Fruit fly (Drosophila melanogaster) whole organism, embryonic: Measurements from ENCODE around the gene CG12945.

Experiments
- Atf-2 ChIP-seq: fragments of 200-800 bp; sonication (Bioruptor generic); optimal IDR thresholded peaks from 2 replicates; lab custom pipeline; 2016; ENCODE audit warnings: missing biosample characterization, missing genetic modification characterization
- CG10321 ChIP-seq: fragments of 200-800 bp; sonication (Bioruptor generic); IDR thresholded peaks from 2 replicates; pipeline ENCODE4 v1.3.6; 2022; ENCODE audit warnings: missing biosample characterization, missing genetic modification characterization
- CG11696 ChIP-seq: fragments of 200-800 bp; sonication (Bioruptor generic); IDR thresholded peaks from 2 replicates; pipeline ENCODE4 v1.3.6; 2022; ENCODE audit warnings: missing biosample characterization, missing genetic modification characterization
- CG12659 ChIP-seq: fragments of 200-800 bp; sonication (Bioruptor generic); optimal IDR thresholded peaks from 3 replicates; lab custom pipeline; 2017; ENCODE audit warnings: mild to moderate bottlenecking, missing biosample characterization, missing genetic modification reagents, missing genetic modification characterization
- CG13894 ChIP-seq: fragments of 200-800 bp; sonication (Bioruptor generic); optimal IDR thresholded peaks from 3 replicates; lab custom pipeline; 2018; ENCODE audit warnings: missing biosample characterization, mild to moderate bottlenecking, missing genetic modification characterization, moderate library complexity
- CG14667 ChIP-seq: fragments of 200-800 bp; sonication (Bioruptor generic); IDR thresholded peaks from 2 replicates; pipeline ENCODE4 v1.3.6; 2022; ENCODE audit warnings: missing biosample characterization, missing genetic modification characterization
- CG14710 ChIP-seq: fragments of 200-800 bp; sonication (Bioruptor generic); optimal IDR thresholded peaks from 3 replicates; lab custom pipeline; 2019; ENCODE audit warnings: missing biosample characterization, mild to moderate bottlenecking, missing genetic modification characterization, moderate library complexity
- CG15269 ChIP-seq: fragments of 200-800 bp; sonication (Bioruptor generic); optimal IDR thresholded peaks from 2 replicates; lab custom pipeline; 2018; ENCODE audit warnings: missing biosample characterization, mild to moderate bottlenecking, missing genetic modification characterization, moderate library complexity
- CG18764 ChIP-seq: fragments of 200-800 bp; sonication (Bioruptor generic); optimal IDR thresholded peaks from 3 replicates; lab custom pipeline; 2016; ENCODE audit warnings: missing biosample characterization, missing genetic modification characterization
- CG2116 ChIP-seq: fragments of 200-800 bp; sonication (Bioruptor generic); optimal IDR thresholded peaks from 3 replicates; lab custom pipeline; 2018; ENCODE audit warnings: missing biosample characterization, mild to moderate bottlenecking, missing genetic modification characterization
- CG2120 ChIP-seq: fragments of 200-800 bp; sonication (Bioruptor generic); optimal IDR thresholded peaks from 3 replicates; lab custom pipeline; 2016; ENCODE audit warnings: missing biosample characterization, missing genetic modification characterization
- CG30020 ChIP-seq: fragments of 200-800 bp; optimal IDR thresholded peaks from 2 replicates; lab custom pipeline; 2019; ENCODE audit warnings: missing biosample characterization, mild to moderate bottlenecking, missing genetic modification characterization, moderate library complexity
- CG3163 ChIP-seq: fragments of 200-800 bp; sonication (Bioruptor generic); optimal IDR thresholded peaks from 3 replicates; lab custom pipeline; 2016; ENCODE audit warnings: missing biosample characterization, missing genetic modification characterization
- CG6813 ChIP-seq: fragments of 200-800 bp; sonication (Bioruptor generic); optimal IDR thresholded peaks from 2 replicates; lab custom pipeline; 2017; ENCODE audit warnings: missing biosample characterization, missing genetic modification characterization, mild to moderate bottlenecking, moderate library complexity, missing genetic modification reagents
- CG6854 ChIP-seq: fragments of 200-800 bp; sonication (Bioruptor generic); optimal IDR thresholded peaks from 3 replicates; lab custom pipeline; 2017; ENCODE audit warnings: missing biosample characterization, mild to moderate bottlenecking, missing genetic modification characterization
- CG7839 ChIP-seq: fragments of 200-800 bp; sonication (Bioruptor generic); optimal IDR thresholded peaks from 3 replicates; lab custom pipeline; 2018; ENCODE audit warnings: missing biosample characterization, mild to moderate bottlenecking, missing genetic modification characterization, moderate library complexity
- CG8388 ChIP-seq: fragments of 200-800 bp; sonication (Bioruptor generic); optimal IDR thresholded peaks from 2 replicates; lab custom pipeline; 2019; ENCODE audit warnings: missing biosample characterization, mild to moderate bottlenecking, missing genetic modification characterization, moderate library complexity
- CG9932 ChIP-seq: fragments of 200-800 bp; sonication (Bioruptor generic); IDR thresholded peaks from 2 replicates; pipeline ENCODE4 v1.3.6; 2022; ENCODE audit warnings: missing biosample characterization, missing genetic modification characterization
- Deaf1 ChIP-seq: fragments of 200-800 bp; optimal IDR thresholded peaks from 3 replicates; lab custom pipeline; 2019; ENCODE audit warnings: missing biosample characterization, mild to moderate bottlenecking, missing genetic modification characterization, moderate library complexity
- Dip3 ChIP-seq: fragments of 200-800 bp; sonication (Bioruptor generic); optimal IDR thresholded peaks from 3 replicates; lab custom pipeline; 2016; ENCODE audit warnings: missing biosample characterization, missing genetic modification characterization
- Doc2 ChIP-seq: fragments of 200-800 bp; sonication (Bioruptor generic); IDR thresholded peaks from 2 replicates; pipeline ENCODE4 v1.3.6; 2022; ENCODE audit warnings: missing biosample characterization, missing genetic modification characterization
- Ets65A ChIP-seq: fragments of 200-800 bp; sonication (Bioruptor generic); peaks from one replicate; lab custom pipeline; 2016; ENCODE audit warnings: missing biosample characterization, missing genetic modification characterization
- Hmr ChIP-seq: fragments of 200-800 bp; sonication (Bioruptor generic); optimal IDR thresholded peaks from 3 replicates; lab custom pipeline; 2017; ENCODE audit warnings: mild to moderate bottlenecking, missing biosample characterization, missing genetic modification reagents, missing genetic modification characterization
- MBD-R2 ChIP-seq: fragments of 200-800 bp; sonication (Bioruptor generic); IDR thresholded peaks from 2 replicates; pipeline ENCODE4 v1.3.6; 2022; ENCODE audit warnings: missing biosample characterization, missing genetic modification characterization
- MESR4 ChIP-seq: fragments of 200-800 bp; sonication (Bioruptor generic); optimal IDR thresholded peaks from 2 replicates; lab custom pipeline; 2018; ENCODE audit warnings: missing biosample characterization, mild to moderate bottlenecking, missing genetic modification characterization, moderate library complexity
- Mad ChIP-seq: fragments of 200-800 bp; sonication (Bioruptor generic); optimal IDR thresholded peaks from 2 replicates; lab custom pipeline; 2016; ENCODE audit warnings: missing biosample characterization, missing genetic modification characterization
- Oli ChIP-seq: fragments of 200-800 bp; sonication (Bioruptor generic); optimal IDR thresholded peaks from 2 replicates; lab custom pipeline; 2018; ENCODE audit warnings: missing biosample characterization, mild to moderate bottlenecking, missing genetic modification characterization, moderate library complexity
- Sox102F ChIP-seq: fragments of 200-800 bp; sonication (Bioruptor generic); optimal IDR thresholded peaks from 2 replicates; lab custom pipeline; 2018; ENCODE audit warnings: missing biosample characterization, mild to moderate bottlenecking, missing genetic modification characterization, moderate library complexity
- Ssrp ChIP-seq: fragments of 200-800 bp; sonication (Bioruptor generic); optimal IDR thresholded peaks from 2 replicates; lab custom pipeline; 2018; ENCODE audit warnings: missing biosample characterization, mild to moderate bottlenecking, missing genetic modification characterization, moderate library complexity
- Xbp1 ChIP-seq: fragments of 200-800 bp; sonication (Bioruptor generic); optimal IDR thresholded peaks from 3 replicates; lab custom pipeline; 2016; ENCODE audit warnings: missing biosample characterization, mild to moderate bottlenecking, missing genetic modification characterization
- dan ChIP-seq: fragments of 200-800 bp; sonication (Bioruptor generic); IDR thresholded peaks from 2 replicates; pipeline ENCODE4 v1.3.6; 2022; ENCODE audit warnings: missing biosample characterization, missing genetic modification characterization
- dimm ChIP-seq: fragments of 200-800 bp; sonication (Bioruptor generic); IDR thresholded peaks from 2 replicates; pipeline ENCODE4 v1.3.6; 2022; ENCODE audit warnings: missing biosample characterization, missing genetic modification characterization
- eyg ChIP-seq: fragments of 200-800 bp; sonication (Bioruptor generic); optimal IDR thresholded peaks from 3 replicates; lab custom pipeline; 2016; ENCODE audit warnings: missing biosample characterization, missing genetic modification characterization
- fd96Cb ChIP-seq: fragments of 200-800 bp; sonication (Bioruptor generic); optimal IDR thresholded peaks from 2 replicates; lab custom pipeline; 2018; ENCODE audit warnings: missing biosample characterization, mild to moderate bottlenecking, missing genetic modification characterization, moderate library complexity
- gcm2 ChIP-seq: fragments of 200-800 bp; sonication (Bioruptor generic); optimal IDR thresholded peaks from 2 replicates; lab custom pipeline; 2016; ENCODE audit warnings: missing biosample characterization, missing genetic modification characterization
- grau ChIP-seq: fragments of 200-800 bp; optimal IDR thresholded peaks from 3 replicates; lab custom pipeline; 2019; ENCODE audit warnings: missing biosample characterization, mild to moderate bottlenecking, missing genetic modification characterization, moderate library complexity
- ind ChIP-seq: fragments of 200-800 bp; sonication (Bioruptor generic); optimal IDR thresholded peaks from 3 replicates; lab custom pipeline; 2016; ENCODE audit warnings: missing biosample characterization, missing genetic modification characterization
- lbe ChIP-seq: fragments of 200-800 bp; sonication (Bioruptor generic); optimal IDR thresholded peaks from 2 replicates; lab custom pipeline; 2016; ENCODE audit warnings: missing biosample characterization, mild to moderate bottlenecking, missing genetic modification characterization
- luna ChIP-seq: fragments of 200-800 bp; sonication (Bioruptor generic); optimal IDR thresholded peaks from 2 replicates; lab custom pipeline; 2016; ENCODE audit warnings: missing biosample characterization, missing genetic modification characterization
- pros ChIP-seq: fragments of 200-800 bp; sonication (Bioruptor generic); optimal IDR thresholded peaks from 3 replicates; lab custom pipeline; 2019; ENCODE audit warnings: missing biosample characterization, mild to moderate bottlenecking, missing genetic modification characterization, moderate library complexity
- scrt ChIP-seq: fragments of 200-800 bp; sonication (Bioruptor generic); optimal IDR thresholded peaks from 2 replicates; lab custom pipeline; 2018; ENCODE audit warnings: missing biosample characterization, mild to moderate bottlenecking, missing genetic modification characterization, moderate library complexity
- sens-2 ChIP-seq: fragments of 200-800 bp; sonication (Bioruptor generic); IDR thresholded peaks from 2 replicates; pipeline ENCODE4 v1.3.6; 2022; ENCODE audit warnings: missing biosample characterization, missing genetic modification characterization
- sim ChIP-seq: fragments of 200-800 bp; sonication (Bioruptor generic); IDR thresholded peaks from 2 replicates; pipeline ENCODE4 v1.3.6; 2022; ENCODE audit warnings: missing biosample characterization, missing genetic modification characterization
- stc ChIP-seq: fragments of 200-800 bp; sonication (Bioruptor generic); IDR thresholded peaks from 2 replicates; pipeline ENCODE4 v1.3.6; 2022; ENCODE audit warnings: missing biosample characterization, missing genetic modification characterization
- tio ChIP-seq: fragments of 200-800 bp; sonication (Bioruptor generic); optimal IDR thresholded peaks from 2 replicates; lab custom pipeline; 2017; ENCODE audit warnings: missing biosample characterization, missing genetic modification characterization, inconsistent platforms
- ttk ChIP-seq: fragments of 200-800 bp; sonication (Bioruptor generic); IDR thresholded peaks from 2 replicates; pipeline ENCODE4 v2.1.2; 2022; ENCODE audit warnings: missing biosample characterization, missing genetic modification characterization
- unpg ChIP-seq: fragments of 200-800 bp; sonication (Bioruptor generic); optimal IDR thresholded peaks from 3 replicates; lab custom pipeline; 2018; ENCODE audit warnings: missing biosample characterization, mild to moderate bottlenecking, missing genetic modification characterization, moderate library complexity
- vvl ChIP-seq: fragments of 200-800 bp; sonication (Bioruptor generic); IDR thresholded peaks from 2 replicates; pipeline ENCODE4 v1.3.6; 2022; ENCODE audit warnings: missing biosample characterization, missing genetic modification characterization
- zf30C ChIP-seq: fragments of 200-800 bp; sonication (Bioruptor generic); optimal IDR thresholded peaks from 3 replicates; lab custom pipeline; 2018; ENCODE audit warnings: missing biosample characterization, mild to moderate bottlenecking, missing genetic modification characterization

CG12945 gene

DNA sequence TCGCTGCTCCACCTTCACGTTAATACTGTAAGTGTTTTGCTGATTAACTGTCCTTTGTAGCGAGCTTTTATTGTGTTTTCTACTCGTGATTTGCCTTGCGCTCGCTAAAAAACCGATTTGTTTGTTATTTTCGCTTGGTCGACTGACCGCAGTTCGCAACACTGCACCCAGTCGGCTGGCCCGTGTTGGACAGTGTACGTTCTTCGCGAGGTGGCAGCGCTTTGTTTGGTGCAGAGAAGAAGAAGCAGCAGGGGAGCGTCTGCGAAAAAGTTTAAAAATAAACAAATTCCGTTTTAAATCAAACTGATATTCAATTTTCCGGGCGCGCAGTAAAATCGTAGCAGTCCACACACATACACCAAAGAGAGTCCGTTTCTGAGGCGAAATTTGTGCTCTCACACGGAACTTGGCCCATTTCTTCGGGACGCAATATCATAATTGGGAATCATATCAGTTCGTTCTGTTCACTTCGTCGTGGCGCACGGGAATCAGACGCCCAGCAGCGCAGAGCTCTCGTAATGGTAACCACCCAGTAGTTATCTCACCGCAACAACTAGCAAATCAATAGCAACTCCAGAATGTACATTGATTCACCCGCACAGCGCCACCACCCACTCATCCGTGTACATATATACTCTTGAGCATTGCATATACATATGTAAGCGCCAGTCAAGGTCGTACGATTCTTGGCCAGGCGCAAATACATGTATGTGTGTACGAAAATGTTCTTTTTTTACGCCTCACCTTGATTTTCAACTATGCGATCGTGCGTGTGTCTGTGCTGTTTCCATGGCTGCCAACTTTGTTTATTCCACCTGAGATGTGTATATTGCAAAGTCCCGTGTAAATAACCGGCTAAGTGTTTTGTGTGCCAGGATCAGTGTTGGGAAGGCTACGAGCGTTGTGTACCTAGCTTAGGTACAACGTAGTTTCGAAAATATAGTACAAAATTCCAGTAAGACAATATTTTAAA lies 23.1 kb downstream of the CG12945 start, which contains the start of gene Naa80 (continued):
- TF ChIP-seq lbe (GFP tag; lab: Kevin White, UChicago): peak; percentile 63
- TF ChIP-seq MESR4 (GFP tag; lab: Kevin White, UChicago): peak; percentile 81
- TF ChIP-seq Ets65A (GFP tag; lab: Kevin White, UChicago): peak; percentile 95
- TF ChIP-seq CG11696 (GFP tag; lab: Robert Waterston, UW): no peak
- TF ChIP-seq CG30020 (tag; lab: Kevin White, UChicago): peak; percentile 9
- TF ChIP-seq grau: peak; percentile 53
- TF ChIP-seq pros (GFP tag; lab: Kevin White, UChicago): no peak
- peak; percentile 37 for TF ChIP-seq unpg (GFP tag; lab: Kevin White, UChicago)
- no peak for TF ChIP-seq Oli (tag; lab: Kevin White, UChicago)
- TF ChIP-seq CG15269 (tag; lab: Kevin White, UChicago): peak; percentile 38
- TF ChIP-seq CG10321: peak; percentile 11; the same call in 1 of the 2 replicates
- no peak for TF ChIP-seq scrt (GFP tag; lab: Kevin White, UChicago)
- TF ChIP-seq MBD-R2 (GFP tag; lab: Robert Waterston, UW): peak; percentile 96
- peak; percentile 73 for TF ChIP-seq Xbp1 (GFP tag; lab: Kevin White, UChicago)
- peak; percentile 34 for TF ChIP-seq CG18764 (GFP tag; lab: Kevin White, UChicago)
- TF ChIP-seq CG2116 (GFP tag; lab: Kevin White, UChicago): peak; percentile 81
- no peak for TF ChIP-seq Doc2
- TF ChIP-seq Hmr (GFP tag; lab: Kevin White, UChicago): peak; percentile 83
- TF ChIP-seq tio (GFP tag; lab: Kevin White, UChicago): no peak
- TF ChIP-seq ind (GFP tag; lab: Kevin White, UChicago): peak; percentile 72
- TF ChIP-seq CG7839: peak; percentile 54
- TF ChIP-seq Dip3 (GFP tag; lab: Kevin White, UChicago): peak; percentile 83
- peak; percentile 56 for TF ChIP-seq CG13894 (tag; lab: Kevin White, UChicago)
- TF ChIP-seq CG9932: peak; percentile 87
- no peak for TF ChIP-seq CG6854
- no peak for TF ChIP-seq zf30C
- peak; percentile 43 for TF ChIP-seq CG14710
- peak; percentile 89 for TF ChIP-seq CG2120 (GFP tag; lab: Kevin White, UChicago)
- peak; percentile 69 for TF ChIP-seq Mad (GFP tag; lab: Kevin White, UChicago)
- peak; percentile 67 for TF ChIP-seq CG3163
- TF ChIP-seq CG14667 (GFP tag; lab: Robert Waterston, UW): no peak; the same call in 1 of the 2 replicates
- TF ChIP-seq sens-2: no peak
- no peak for TF ChIP-seq dan (GFP tag; lab: Robert Waterston, UW)
- peak; percentile 12 for TF ChIP-seq Ssrp (tag; lab: Kevin White, UChicago)
- TF ChIP-seq Atf-2 (GFP tag; lab: Kevin White, UChicago): no peak
- peak; percentile 23 for TF ChIP-seq CG8388 (GFP tag; lab: Kevin White, UChicago)
- peak; percentile 89 for TF ChIP-seq CG12659 (GFP tag; lab: Kevin White, UChicago)
- no peak for TF ChIP-seq CG6813 (GFP tag; lab: Kevin White, UChicago)
- TF ChIP-seq stc (GFP tag; lab: Robert Waterston, UW): no peak
- no peak for TF ChIP-seq fd96Cb (tag; lab: Kevin White, UChicago)
- TF ChIP-seq dimm (GFP tag; lab: Robert Waterston, UW): no peak
- TF ChIP-seq ttk (GFP tag; lab: Robert Waterston, UW): peak; percentile 46
- no peak for TF ChIP-seq sim (GFP tag; lab: Robert Waterston, UW)
- peak; percentile 59 for TF ChIP-seq eyg (GFP tag; lab: Kevin White, UChicago)
- peak; percentile 49 for TF ChIP-seq luna (GFP tag; lab: Kevin White, UChicago)
- TF ChIP-seq vvl (GFP tag; lab: Robert Waterston, UW): peak; percentile 72
- peak; percentile 53 for TF ChIP-seq Deaf1 (tag; lab: Kevin White, UChicago)
- TF ChIP-seq gcm2 (GFP tag; lab: Kevin White, UChicago): no peak
- TF ChIP-seq Sox102F (GFP tag; lab: Kevin White, UChicago): no peak
